Worm (Caenorhabditis elegans): ENCODE measurements around the gene F53H1.4.

The F53H1.4 gene

ce11 chrIV:1353811-1354210 is 43.8 kb downstream of the F53H1.4 start:
- TF ChIP-seq jun-1 (tag; optimal IDR thresholded peaks at IDR 0.05) (no peak), ZK546.5 (tag; optimal IDR thresholded peaks at IDR 0.05) (no peak), fos-1 (tag; optimal IDR thresholded peaks at IDR 0.05) (no peak), elt-2 (tag; optimal IDR thresholded peaks at IDR 0.05) (no peak), mdl-1 (tag; optimal IDR thresholded peaks at IDR 0.05) (no peak), lsy-12 (tag; optimal IDR thresholded peaks at IDR 0.05) (no peak), nhr-12 (tag; optimal IDR thresholded peaks at IDR 0.05) (no peak), elt-1 (tag; optimal IDR thresholded peaks at IDR 0.05) (no peak), fkh-2 (tag; optimal IDR thresholded peaks at IDR 0.05) (no peak), nhr-77 (tag; optimal IDR thresholded peaks at IDR 0.05) (no peak), nhr-25 (tag; optimal IDR thresholded peaks at IDR 0.05) (no peak), eor-1 (tag; optimal IDR thresholded peaks at IDR 0.05) (no peak), nhr-67 (tag; optimal IDR thresholded peaks at IDR 0.05) (no peak)

ce11 chrIV:1355147-1355546 is 45.2 kb downstream of the F53H1.4 start, which contains the start of gene col-104:
TSS of gene col-104 (minus strand) at chrIV:1355305.
- no peak for TF ChIP-seq hmg-11 (tag; optimal IDR thresholded peaks at IDR 0.05)
- TF ChIP-seq ceh-28 (tag; optimal IDR thresholded peaks at IDR 0.05) = peak; percentile 53
- TF ChIP-seq nhr-237 (tag; optimal IDR thresholded peaks at IDR 0.05) = no peak

ce11 chrIV:1358109-1358508 is 48.1 kb downstream of the F53H1.4 start:
- TF ChIP-seq daf-12 (tag; optimal IDR thresholded peaks at IDR 0.05) (no peak), nhr-43 (tag; optimal IDR thresholded peaks at IDR 0.05; ENCODE audit: poor library complexity, severe bottlenecking) (no peak), fkh-2 (tag; optimal IDR thresholded peaks at IDR 0.05) (no peak), nhr-76 (tag; optimal IDR thresholded peaks at IDR 0.05) (no peak), ztf-11 (tag; optimal IDR thresholded peaks at IDR 0.05) (no peak), hmg-11 (tag; optimal IDR thresholded peaks at IDR 0.05) (no peak), nfya-1 (tag; optimal IDR thresholded peaks at IDR 0.05; ENCODE audit: insufficient read depth) (no peak), nhr-12 (tag; optimal IDR thresholded peaks at IDR 0.05) (no peak), egl-5 (tag; optimal IDR thresholded peaks at IDR 0.05) (no peak), nhr-28 (tag; optimal IDR thresholded peaks at IDR 0.05) (no peak), elt-1 (tag; optimal IDR thresholded peaks at IDR 0.05) (no peak), unc-62 (GFP tag; optimal IDR thresholded peaks at IDR 0.05) (no peak), elt-2 (tag; optimal IDR thresholded peaks at IDR 0.05) (no peak), nhr-237 (tag; optimal IDR thresholded peaks at IDR 0.05) (no peak), nhr-25 (tag; optimal IDR thresholded peaks at IDR 0.05) (no peak)

- TF ChIP-seq unc-39 (tag; optimal IDR thresholded peaks at IDR 0.05) = no peak
- no peak for TF ChIP-seq zag-1 (tag; optimal IDR thresholded peaks at IDR 0.05)
- TF ChIP-seq nhr-25 (tag; optimal IDR thresholded peaks at IDR 0.05) = no peak
- no peak for TF ChIP-seq lin-15B (tag; optimal IDR thresholded peaks at IDR 0.05)
- TF ChIP-seq ZK546.5 (tag; optimal IDR thresholded peaks at IDR 0.05) = no peak
- no peak for TF ChIP-seq unc-62 (GFP tag; optimal IDR thresholded peaks at IDR 0.05)
- TF ChIP-seq ceh-82 (tag; optimal IDR thresholded peaks at IDR 0.05) = no peak
- no peak for TF ChIP-seq ceh-28 (tag; optimal IDR thresholded peaks at IDR 0.05)
- TF ChIP-seq ztf-4 (tag; optimal IDR thresholded peaks at IDR 0.05) = no peak
- TF ChIP-seq egl-5 (tag; optimal IDR thresholded peaks at IDR 0.05) = no peak
- TF ChIP-seq fkh-10 (GFP tag; optimal IDR thresholded peaks at IDR 0.05) = no peak
- no peak for TF ChIP-seq ztf-11 (tag; optimal IDR thresholded peaks at IDR 0.05)
- TF ChIP-seq pha-4 (tag; optimal IDR thresholded peaks at IDR 0.05) = no peak
- TF ChIP-seq elt-1 (tag; optimal IDR thresholded peaks at IDR 0.05) = no peak
- TF ChIP-seq nfya-1 (tag; optimal IDR thresholded peaks at IDR 0.05; ENCODE audit: insufficient read depth) = no peak
Measured at ce11 chrIV:1359125-1359524, 49.2 kb downstream of the F53H1.4 start, which contains the start of gene col-105. TSS of gene col-105 (minus strand) at chrIV:1359225.

ce11 chrIV:1361616-1362228 is 51.8 kb downstream of the F53H1.4 start:
- peak; percentile 1 for TF ChIP-seq nfya-1 (tag; optimal IDR thresholded peaks at IDR 0.05; ENCODE audit: insufficient read depth)
- no peak for TF ChIP-seq fkh-10 (GFP tag; optimal IDR thresholded peaks at IDR 0.05)

ce11 chrIV:1365771-1366170 is 55.8 kb downstream of the F53H1.4 start:
- TF ChIP-seq fos-1 (tag; optimal IDR thresholded peaks at IDR 0.05) (no peak), nhr-67 (tag; optimal IDR thresholded peaks at IDR 0.05) (no peak), jun-1 (tag; optimal IDR thresholded peaks at IDR 0.05) (no peak), nhr-25 (tag; optimal IDR thresholded peaks at IDR 0.05) (no peak), lsy-12 (tag; optimal IDR thresholded peaks at IDR 0.05) (no peak), R02D3.7 (tag; optimal IDR thresholded peaks at IDR 0.05) (no peak), nhr-77 (tag; optimal IDR thresholded peaks at IDR 0.05) (no peak), nhr-28 (tag; optimal IDR thresholded peaks at IDR 0.05) (no peak), mdl-1 (tag; optimal IDR thresholded peaks at IDR 0.05) (no peak), hmg-11 (tag; optimal IDR thresholded peaks at IDR 0.05) (no peak), skn-1 (tag; optimal IDR thresholded peaks at IDR 0.05) (no peak), pqm-1 (tag; optimal IDR thresholded peaks at IDR 0.05) (no peak), eor-1 (tag; optimal IDR thresholded peaks at IDR 0.05) (no peak), snpc-4 (tag; optimal IDR thresholded peaks at IDR 0.05) (no peak), nfya-1 (tag; optimal IDR thresholded peaks at IDR 0.05; ENCODE audit: insufficient read depth) (no peak)
